Fruit fly (Drosophila melanogaster) whole organism: ENCODE data around the gene CG45089.

Experiments
- CG8478 ChIP-seq: fragments of >200 bp; optimal IDR thresholded peaks from 2 replicates; lab custom pipeline; 2018; ENCODE audit warnings: inconsistent platforms
- EcR ChIP-seq, 2 experiments: fragments of >200 bp; optimal IDR thresholded peaks; 2 replicates each; lab custom pipeline; 2017; ENCODE audit warnings: missing biosample characterization in 2 of 2, missing genetic modification characterization in 2 of 2, missing genetic modification reagents in 2 of 2
- psq ChIP-seq: fragments of >200 bp; optimal IDR thresholded peaks from 2 replicates; lab custom pipeline; 2017

dm6 chrX:7938482-7938804, 44.8 kb upstream of the CG45089 start:
- TF ChIP-seq psq, result no peak
- no peak for TF ChIP-seq CG8478 (lab: Kevin White, UChicago)
- no peak for TF ChIP-seq EcR (GFP tag; optimal IDR thresholded peaks at IDR 0.05; lab: Kevin White, UChicago)
